Worm (Caenorhabditis elegans) whole organism, L4 larva: ENCODE measurements around the gene C49C3.10.

Experiments used
- F26F4.8 ChIP-seq: fragments of 200-800 bp; sonication (Bioruptor generic); conservative IDR thresholded peaks from 2 replicates; pipeline ENCODE4 v1.3.6; 2022; ENCODE audit warnings: missing genetic modification characterization, missing compliant biosample characterization
- F37D6.2 ChIP-seq: sonication (generic microtip); optimal IDR thresholded peaks from 2 replicates; lab custom pipeline; 2016; ENCODE audit warnings: mild to moderate bottlenecking, missing genetic modification characterization, missing compliant biosample characterization
- F44E2.7 ChIP-seq: fragments of 200-800 bp; sonication (Bioruptor generic); IDR thresholded peaks from 2 replicates; pipeline ENCODE4 v2.1.2; 2022; ENCODE audit warnings: missing genetic modification characterization, missing compliant biosample characterization
- Y105C5A.15 ChIP-seq: fragments of 200-800 bp; sonication (Bioruptor generic); IDR thresholded peaks from 2 replicates; pipeline ENCODE4 v1.3.6; 2022; ENCODE audit warnings: missing genetic modification characterization, missing compliant biosample characterization
- ZK337.2 ChIP-seq: fragments of 200-800 bp; sonication (Bioruptor generic); IDR thresholded peaks from 2 replicates; pipeline ENCODE4 v1.3.6; 2022; ENCODE audit warnings: missing genetic modification reagents, missing genetic modification characterization, missing compliant biosample characterization
- aha-1 ChIP-seq: fragments of 150-350 bp; peaks from one replicate; lab custom pipeline; 2014; ENCODE audit warnings: missing biosample characterization, missing genetic modification characterization
- aly-2 ChIP-seq: sonication (generic microtip); optimal IDR thresholded peaks from 2 replicates; lab custom pipeline; 2018; ENCODE audit warnings: missing biosample characterization, missing genetic modification characterization
- arid-1 ChIP-seq: fragments of 200-800 bp; sonication (Bioruptor generic); conservative IDR thresholded peaks from 2 replicates; pipeline ENCODE4 v1.3.6; 2022; ENCODE audit warnings: missing genetic modification reagents, missing genetic modification characterization, missing compliant biosample characterization
- attf-4 ChIP-seq: sonication (generic microtip); optimal IDR thresholded peaks from 3 replicates; lab custom pipeline; 2017; ENCODE audit warnings: missing biosample characterization, missing genetic modification characterization
- ceh-20 ChIP-seq: fragments of 200-800 bp; sonication (Bioruptor generic); IDR thresholded peaks from 2 replicates; pipeline ENCODE4 v1.3.6; 2022; ENCODE audit warnings: missing genetic modification reagents, missing genetic modification characterization, missing compliant biosample characterization
- ceh-32 ChIP-seq: sonication (generic microtip); optimal IDR thresholded peaks from 2 replicates; lab custom pipeline; 2016; ENCODE audit warnings: mild to moderate bottlenecking, missing genetic modification characterization, missing compliant biosample characterization; ENCODE audit not compliant: poor library complexity
- cey-2 ChIP-seq: sonication (generic microtip); optimal IDR thresholded peaks from 3 replicates; lab custom pipeline; 2017; ENCODE audit warnings: missing genetic modification characterization, mild to moderate bottlenecking, missing compliant biosample characterization, antibody characterized with exemption, borderline replicate concordance; ENCODE audit not compliant: insufficient read depth
- daf-16 ChIP-seq, 3 experiments: sonication (generic microtip); optimal IDR thresholded peaks; 2 replicates each; lab custom pipeline; 2016 to 2017; ENCODE audit warnings: missing genetic modification characterization in 3 of 3, missing genetic modification reagents in 3 of 3, mild to moderate bottlenecking in 2 of 3, missing compliant biosample characterization in 2 of 3, missing biosample characterization in 1 of 3, moderate library complexity in 1 of 3
- daf-19 ChIP-seq: fragments of 200-800 bp; sonication (Bioruptor generic); conservative IDR thresholded peaks from 2 replicates; pipeline ENCODE4 v1.3.6; 2022; ENCODE audit warnings: missing genetic modification characterization, missing compliant biosample characterization
- dmd-8 ChIP-seq: fragments of 200-800 bp; sonication (Bioruptor generic); IDR thresholded peaks from 2 replicates; pipeline ENCODE4 v1.3.6; 2022; ENCODE audit warnings: missing genetic modification characterization, missing compliant biosample characterization
- dpl-1 ChIP-seq: fragments of 150-350 bp; optimal IDR thresholded peaks from 2 replicates; lab custom pipeline; 2014; ENCODE audit warnings: missing biosample characterization, missing genetic modification reagents, missing genetic modification characterization
- dve-1 ChIP-seq: sonication (generic microtip); optimal IDR thresholded peaks from 2 replicates; lab custom pipeline; 2017; ENCODE audit warnings: antibody characterized with exemption, mild to moderate bottlenecking, missing genetic modification characterization, missing compliant biosample characterization; ENCODE audit not compliant: insufficient read depth
- egl-27 ChIP-seq: sonication (generic microtip); optimal IDR thresholded peaks from 3 replicates; lab custom pipeline; 2017; ENCODE audit warnings: missing biosample characterization, missing genetic modification reagents, missing genetic modification characterization
- fkh-10 ChIP-seq: fragments of 150-350 bp; optimal IDR thresholded peaks from 2 replicates; lab custom pipeline; 2014; ENCODE audit warnings: missing biosample characterization, missing genetic modification reagents, missing genetic modification characterization
- hif-1 ChIP-seq, 2 experiments: sonication (generic microtip); optimal IDR thresholded peaks; 2 replicates each; lab custom pipeline; 2016 to 2017; ENCODE audit warnings: missing compliant biosample characterization in 2 of 2, missing genetic modification characterization in 2 of 2, missing genetic modification reagents in 2 of 2, missing genotype in 2 of 2, mild to moderate bottlenecking in 1 of 2
- hlh-30 ChIP-seq: sonication (generic microtip); optimal IDR thresholded peaks from 2 replicates; lab custom pipeline; 2017; ENCODE audit warnings: antibody characterized with exemption, mild to moderate bottlenecking, missing genetic modification characterization, missing compliant biosample characterization; ENCODE audit not compliant: insufficient read depth
- hmg-1.1 ChIP-seq: fragments of 200-800 bp; sonication (Bioruptor generic); IDR thresholded peaks from 2 replicates; pipeline ENCODE4 v1.3.6; 2022; ENCODE audit warnings: missing genetic modification reagents, missing genetic modification characterization, missing compliant biosample characterization
- jun-1 ChIP-seq: fragments of 150-350 bp; optimal IDR thresholded peaks from 2 replicates; lab custom pipeline; 2014; ENCODE audit warnings: missing biosample characterization, missing genetic modification reagents, missing genetic modification characterization
- lin-15B ChIP-seq: fragments of 150-350 bp; sonication (generic microtip); optimal IDR thresholded peaks from 3 replicates; lab custom pipeline; 2014; ENCODE audit warnings: missing biosample characterization, missing genetic modification characterization
- lin-38 ChIP-seq: fragments of 200-800 bp; sonication (Bioruptor generic); IDR thresholded peaks from 2 replicates; pipeline ENCODE4 v1.3.6; 2022; ENCODE audit warnings: missing genetic modification reagents, missing genetic modification characterization, missing compliant biosample characterization
- lir-3 ChIP-seq: sonication (generic microtip); optimal IDR thresholded peaks from 2 replicates; lab custom pipeline; 2016; ENCODE audit warnings: mild to moderate bottlenecking, missing genetic modification characterization, missing compliant biosample characterization
- lsy-2 ChIP-seq, 2 experiments: fragments of 150-350 bp in 1 of 2; sonication (generic microtip) in 1 of 2; optimal IDR thresholded peaks; 2 replicates each; lab custom pipeline; 2014 to 2017; ENCODE audit warnings: missing biosample characterization in 2 of 2, missing genetic modification characterization in 2 of 2
- mep-1 ChIP-seq: fragments of 150-350 bp; sonication (generic microtip); optimal IDR thresholded peaks from 3 replicates; lab custom pipeline; 2014; ENCODE audit warnings: missing biosample characterization, missing genetic modification characterization
- mes-2 ChIP-seq: sonication (generic microtip); optimal IDR thresholded peaks from 2 replicates; lab custom pipeline; 2016; ENCODE audit warnings: missing genotype, mild to moderate bottlenecking, missing genetic modification characterization, missing compliant biosample characterization; ENCODE audit not compliant: poor library complexity, severe bottlenecking
- nhr-10 ChIP-seq: fragments of 150-350 bp; optimal IDR thresholded peaks from 2 replicates; lab custom pipeline; 2014; ENCODE audit warnings: missing biosample characterization, missing genetic modification characterization
- nhr-11 ChIP-seq: fragments of 150-350 bp; optimal IDR thresholded peaks from 2 replicates; lab custom pipeline; 2014; ENCODE audit warnings: missing biosample characterization, missing genetic modification characterization
- nhr-111 ChIP-seq: fragments of 200-800 bp; sonication (Bioruptor generic); optimal IDR thresholded peaks from 2 replicates; lab custom pipeline; 2018; ENCODE audit warnings: mild to moderate bottlenecking, missing genetic modification characterization, missing compliant biosample characterization
- nhr-237 ChIP-seq: sonication (generic microtip); optimal IDR thresholded peaks from 2 replicates; lab custom pipeline; 2017; ENCODE audit warnings: missing biosample characterization, missing genetic modification characterization
- nhr-28 ChIP-seq: fragments of 150-350 bp; optimal IDR thresholded peaks from 2 replicates; lab custom pipeline; 2014; ENCODE audit warnings: missing biosample characterization, missing genetic modification characterization
- nhr-76 ChIP-seq: fragments of 150-350 bp; optimal IDR thresholded peaks from 2 replicates; lab custom pipeline; 2014; ENCODE audit warnings: missing biosample characterization, missing genetic modification characterization
- pha-4 ChIP-seq, 2 experiments: fragments of 150-350 bp in 1 of 2; fragments of 200-800 bp in 1 of 2; sonication (Bioruptor generic) in 1 of 2; IDR thresholded peaks in 1 of 2; optimal IDR thresholded peaks in 1 of 2; 2 replicates each; pipeline versions ENCODE4 v1.3.6 to Lab custom; 2014 to 2022; ENCODE audit warnings: missing genetic modification characterization in 2 of 2, missing genetic modification reagents in 2 of 2, missing biosample characterization in 1 of 2, missing compliant biosample characterization in 1 of 2
- snpc-1.2 ChIP-seq: fragments of 200-800 bp; sonication (Bioruptor generic); IDR thresholded peaks from 2 replicates; pipeline ENCODE4 v1.3.6; 2022; ENCODE audit warnings: missing genetic modification reagents, missing genetic modification characterization, missing compliant biosample characterization
- snpc-4 ChIP-seq: fragments of 150-350 bp; optimal IDR thresholded peaks from 2 replicates; lab custom pipeline; 2014; ENCODE audit warnings: missing biosample characterization, missing genetic modification characterization
- unc-130 ChIP-seq: sonication (generic microtip); optimal IDR thresholded peaks from 2 replicates; lab custom pipeline; 2016; ENCODE audit warnings: missing genetic modification reagents, missing genetic modification characterization, missing compliant biosample characterization
- unc-62 ChIP-seq, 3 experiments: fragments of 150-350 bp in 1 of 3; sonication (generic microtip); optimal IDR thresholded peaks in 2 of 3; peaks in 1 of 3; 1 replicate in 1 of 3; 2 replicates in 2 of 3; lab custom pipeline; 2014 to 2017; ENCODE audit warnings: missing biosample characterization in 3 of 3, missing genetic modification characterization in 3 of 3, missing genetic modification reagents in 3 of 3, missing genotype in 1 of 3
- vab-7 ChIP-seq: fragments of 200-800 bp; sonication (Bioruptor generic); IDR thresholded peaks from 2 replicates; pipeline ENCODE4 v1.3.6; 2022; ENCODE audit warnings: missing genetic modification reagents, missing genetic modification characterization, missing compliant biosample characterization
- zip-11 ChIP-seq: fragments of 200-800 bp; sonication (Bioruptor generic); IDR thresholded peaks from 2 replicates; pipeline ENCODE4 v1.3.6; 2022; ENCODE audit warnings: missing genetic modification characterization, missing compliant biosample characterization
- ztf-7 ChIP-seq: fragments of 150-350 bp; optimal IDR thresholded peaks from 2 replicates; lab custom pipeline; 2014; ENCODE audit warnings: missing biosample characterization, missing genetic modification characterization

Gene C49C3.10

ce11 chrIV:17382029-17382428 lies 43.3 kb upstream of the C49C3.10 start, which contains the start of gene C30H6.8:
C30H6.8 (plus strand) TSS chrIV:17382329.
- TF ChIP-seq F44E2.7 (GFP tag; lab: Robert Waterston, UW) (no peak), unc-62 (GFP tag; optimal IDR thresholded peaks at IDR 0.05 in 1 of 2; lab: Kevin White, UChicago) (peak in 1 of 2 experiments; percentile 80), unc-62 (tag; optimal IDR thresholded peaks at IDR 0.05; lab: Kevin White, UChicago) (no peak)
- TF ChIP-seq, all 104 proteins: peak for 1

ce11 chrIV:17380061-17380680 lies 41.4 kb upstream of the C49C3.10 start, which contains the start of the genes C30H6.9 and dlat-2:
C30H6.9 (minus strand) TSS chrIV:17380170.
dlat-2 (plus strand) TSS chrIV:17380626.
- no peak for TF ChIP-seq F37D6.2 (tag; lab: Kevin White, UChicago)
- no peak for TF ChIP-seq Y105C5A.15 (GFP tag; lab: Robert Waterston, UW)
- no peak for TF ChIP-seq nhr-237
- TF ChIP-seq nhr-10 = no peak
- no peak for TF ChIP-seq hmg-1.1 (GFP tag; lab: Robert Waterston, UW)
- no peak for TF ChIP-seq ceh-32
- no peak for TF ChIP-seq nhr-111 (GFP tag; lab: Kevin White, UChicago)
- no peak for TF ChIP-seq zip-11 (GFP tag; lab: Robert Waterston, UW)
- no peak for TF ChIP-seq ztf-7 (tag; lab: Kevin White, UChicago)
- TF ChIP-seq F26F4.8 (GFP tag; lab: Robert Waterston, UW) = no peak
- peak; percentile 17 for TF ChIP-seq dve-1 (tag; lab: Kevin White, UChicago)
- no peak for TF ChIP-seq cey-2
- no peak for TF ChIP-seq vab-7 (GFP tag; lab: Robert Waterston, UW)
- peak; percentile 24 for TF ChIP-seq mes-2 (tag; lab: Kevin White, UChicago)
- no peak for TF ChIP-seq snpc-4
- TF ChIP-seq lsy-2 (tag; optimal IDR thresholded peaks at IDR 0.05; lab: Kevin White, UChicago) = peak in 1 of 2 experiments; percentile 43
- no peak for TF ChIP-seq pha-4 (GFP tag; IDR thresholded peaks at IDR 0.05; lab: Robert Waterston, UW)
- peak; percentile 40 for TF ChIP-seq pha-4 (tag; optimal IDR thresholded peaks at IDR 0.05; lab: Kevin White, UChicago)
- TF ChIP-seq snpc-1.2 (GFP tag; lab: Robert Waterston, UW) = peak; percentile 71
- no peak for TF ChIP-seq daf-19
- TF ChIP-seq daf-16 (GFP tag; optimal IDR thresholded peaks at IDR 0.05; lab: Kevin White, UChicago) = no peak
- TF ChIP-seq daf-16 (tag; optimal IDR thresholded peaks at IDR 0.05; lab: Kevin White, UChicago) = peak; percentile 48
- no peak for TF ChIP-seq aly-2 (tag; lab: Kevin White, UChicago)
- TF ChIP-seq arid-1 (GFP tag; lab: Robert Waterston, UW) = no peak
- no peak for TF ChIP-seq aha-1 (tag; lab: Kevin White, UChicago)
- TF ChIP-seq hif-1 (tag; optimal IDR thresholded peaks at IDR 0.05; lab: Kevin White, UChicago) = no peak
- no peak for TF ChIP-seq lin-15B (tag; lab: Kevin White, UChicago)
- TF ChIP-seq jun-1 (tag; lab: Kevin White, UChicago) = no peak
- TF ChIP-seq dpl-1 (GFP tag; lab: Kevin White, UChicago) = peak; percentile 50
- no peak for TF ChIP-seq fkh-10
- TF ChIP-seq dmd-8 (GFP tag; lab: Robert Waterston, UW) = no peak
- TF ChIP-seq hlh-30 (tag; lab: Kevin White, UChicago) = no peak
- TF ChIP-seq mep-1 = no peak
- TF ChIP-seq lir-3 (tag; lab: Kevin White, UChicago) = no peak
- TF ChIP-seq nhr-28 (tag; lab: Kevin White, UChicago) = peak; percentile 28
- TF ChIP-seq ceh-20 (GFP tag; lab: Robert Waterston, UW) = no peak
- no peak for TF ChIP-seq ZK337.2 (GFP tag; lab: Robert Waterston, UW)
- TF ChIP-seq nhr-76 (tag; lab: Kevin White, UChicago) = no peak
- no peak for TF ChIP-seq nhr-11
- TF ChIP-seq unc-130 = no peak
- no peak for TF ChIP-seq attf-4
- no peak for TF ChIP-seq egl-27 (tag; lab: Kevin White, UChicago)
- peak; percentile 85 for TF ChIP-seq lin-38
- TF ChIP-seq, all 104 proteins: peak for 9
